Worm (Caenorhabditis elegans): ENCODE results near the gene srap-1.

DNA sequence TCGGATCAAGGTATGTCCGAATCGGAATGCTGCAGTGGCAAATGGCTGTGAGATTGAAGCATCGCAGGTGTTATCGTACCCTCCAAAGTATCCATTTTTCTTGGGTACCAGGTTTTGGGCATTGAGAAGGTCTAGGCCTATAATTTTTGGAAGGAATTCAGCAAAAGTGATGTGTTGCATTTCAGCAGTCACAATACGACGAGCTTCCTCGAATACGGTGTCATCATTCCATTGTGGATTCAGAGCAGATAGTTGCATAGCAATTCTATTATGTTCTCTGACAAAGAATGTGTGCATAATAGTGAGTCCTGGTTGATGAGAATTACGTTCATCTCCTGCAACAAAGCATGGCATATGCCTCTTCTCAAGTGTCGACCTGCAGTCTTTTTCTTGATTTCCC, 39.9 kb downstream of the srap-1 start:
- TF ChIP-seq pes-1 (GFP tag; IDR thresholded peaks at IDR 0.05) (no peak), hnd-1 (tag; optimal IDR thresholded peaks at IDR 0.05) (no peak), tbx-11 (GFP tag; IDR thresholded peaks at IDR 0.05) (no peak)

Measured in whole organism, early embryonic.